Worm (Caenorhabditis elegans): ENCODE measurements around the gene fbxb-77.
"Not testable (repeated sequence)": the region's sequence is repeated elsewhere in the genome, so short reads cannot be mapped to it uniquely, and the experiment has no call there.

fbxb-77 gene

DNA sequence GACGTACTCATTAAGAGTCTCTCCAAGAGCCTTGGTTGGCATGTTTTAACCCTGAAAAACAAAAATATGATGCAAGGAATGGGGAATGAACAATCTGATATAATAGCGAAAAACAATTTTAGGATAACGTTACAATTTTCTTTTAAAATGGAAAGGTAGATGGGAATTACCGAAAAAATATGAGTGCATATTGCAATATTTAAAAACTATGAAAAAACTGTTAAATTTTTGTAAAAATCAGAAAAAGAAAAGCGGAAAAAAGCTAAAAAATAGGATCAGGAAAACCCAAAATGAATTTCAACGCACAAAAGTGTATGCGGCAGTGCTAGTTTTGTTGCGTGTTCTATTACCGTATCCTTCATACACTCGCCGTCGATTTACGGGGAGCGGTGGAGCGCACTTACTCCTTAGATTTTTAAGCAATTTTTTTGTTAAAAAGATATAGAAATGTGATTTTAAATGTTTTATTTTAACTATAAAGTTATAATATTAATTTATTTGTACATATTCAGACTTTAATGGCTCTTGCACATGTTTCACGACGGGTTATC lies 6.2 kb downstream of the fbxb-77 start, which contains the start of the genes rpl-20 and Y17G9B.5:
rpl-20 (minus strand) TSS at position 51 of the 551 bp plus-strand sequence.
Y17G9B.5 (plus strand) TSS at position 513 of the 551 bp plus-strand sequence.
- TF ChIP-seq unc-62 (GFP tag; optimal IDR thresholded peaks at IDR 0.05) = peak; percentile 61

DNA sequence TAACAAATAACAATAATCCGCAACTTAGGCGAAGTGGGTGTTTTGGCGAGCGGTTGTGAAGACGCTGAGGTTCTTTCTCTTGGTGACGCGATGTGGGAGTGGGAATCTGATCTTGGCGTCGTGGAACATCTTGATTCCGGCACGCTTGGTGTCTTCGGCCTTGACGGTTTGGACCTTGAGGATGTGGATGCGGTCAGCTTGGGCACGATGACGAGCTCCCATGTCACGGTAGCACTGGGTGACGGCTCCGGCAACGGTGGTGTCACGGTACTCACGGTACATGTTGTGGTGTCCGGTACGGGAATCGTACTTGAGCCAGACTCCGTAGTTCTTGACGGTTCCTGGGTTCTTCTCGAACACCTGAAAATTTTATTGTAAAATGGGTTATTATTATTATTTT lies 6.8 kb downstream of the fbxb-77 start:
- no peak for TF ChIP-seq unc-62 (GFP tag; optimal IDR thresholded peaks at IDR 0.05)

- no peak for TF ChIP-seq unc-62 (GFP tag; optimal IDR thresholded peaks at IDR 0.05)
Measured at ce11 chrIV:4748408-4749105, 7.4 kb downstream of the fbxb-77 start, which contains the start of gene cyc-2.1. Gene cyc-2.1 (minus strand): TSS chrIV:4749012.

ce11 chrIV:4747553-4747952 lies 8.4 kb downstream of the fbxb-77 start, which contains the start of gene tctn-1:
Gene tctn-1 (minus strand): TSS chrIV:4747832.
- no peak for TF ChIP-seq unc-62 (GFP tag; optimal IDR thresholded peaks at IDR 0.05)

DNA sequence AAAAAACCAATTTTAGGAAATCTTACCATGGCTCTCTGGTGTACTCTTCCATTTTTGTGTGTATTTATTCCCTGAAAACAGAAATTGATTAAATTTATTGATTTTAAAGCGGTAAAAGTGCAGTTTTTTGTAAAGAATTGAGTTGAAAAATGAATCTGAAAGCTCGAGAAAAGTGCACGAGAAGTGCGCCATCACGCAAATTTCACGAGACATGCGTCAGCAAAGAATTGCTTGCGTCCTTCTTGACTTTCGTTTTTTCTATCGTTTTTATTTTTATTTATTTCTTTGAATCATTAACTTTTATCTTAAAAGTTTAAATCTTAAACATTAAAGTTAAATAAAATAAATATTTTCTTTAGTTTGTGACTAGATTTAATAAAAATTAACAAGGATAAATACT lies 10.5 kb downstream of the fbxb-77 start, which contains the start of gene timm-17B.1:
timm-17B.1 (minus strand) TSS at position 71 of the 400 bp plus-strand sequence.
- TF ChIP-seq unc-62 (GFP tag; optimal IDR thresholded peaks at IDR 0.05) = no peak

DNA sequence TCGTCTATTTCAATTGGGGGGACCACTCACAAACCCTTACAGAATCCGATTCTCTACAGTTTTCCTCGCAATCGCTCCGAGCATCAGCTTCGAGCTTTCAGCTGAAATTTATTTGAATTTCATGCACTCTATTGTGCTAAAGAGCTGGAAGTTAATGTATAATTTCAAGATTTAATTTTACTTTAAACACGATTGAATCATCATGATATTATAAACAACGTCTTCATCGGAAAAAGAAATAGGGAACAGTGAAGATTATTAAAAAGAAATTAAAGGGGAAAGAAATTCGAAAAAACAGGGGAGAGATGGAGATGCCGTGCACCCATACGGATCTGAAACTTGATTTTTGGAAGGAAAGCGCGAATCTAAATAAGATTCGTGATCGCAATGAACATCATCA lies 11.8 kb downstream of the fbxb-77 start, which contains the start of gene hoe-1:
hoe-1 (minus strand) TSS at position 101 of the 400 bp plus-strand sequence.
- TF ChIP-seq unc-62 (GFP tag; optimal IDR thresholded peaks at IDR 0.05) = no peak

- TF ChIP-seq unc-62 (GFP tag; optimal IDR thresholded peaks at IDR 0.05) = no peak
Measured at ce11 chrIV:4742480-4742879, 13.5 kb downstream of the fbxb-77 start.

DNA sequence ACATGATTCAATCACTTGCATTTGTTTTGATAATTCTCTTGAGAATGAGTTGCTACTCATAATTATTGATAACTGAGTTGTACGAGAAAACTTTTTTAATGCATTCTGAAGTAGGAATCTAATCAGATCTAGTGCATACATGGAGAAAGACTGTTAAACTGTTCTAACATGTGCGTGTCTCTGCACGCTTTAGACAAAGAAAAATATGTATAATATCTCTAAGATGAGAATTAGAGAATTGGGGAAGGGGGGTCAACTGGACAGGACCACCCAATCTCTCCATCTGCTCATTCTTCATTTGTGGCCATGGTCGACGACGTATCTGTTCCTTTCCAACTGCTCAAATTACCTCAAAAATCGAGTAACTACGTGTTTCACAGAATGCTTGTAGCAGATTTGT lies 18.7 kb downstream of the fbxb-77 start, which contains the start of gene fbxb-78:
fbxb-78 (plus strand) TSS at position 301 of the 400 bp plus-strand sequence.
- TF ChIP-seq unc-62 (GFP tag; optimal IDR thresholded peaks at IDR 0.05) = no peak

- no peak for TF ChIP-seq unc-62 (GFP tag; optimal IDR thresholded peaks at IDR 0.05)
Measured at ce11 chrIV:4724562-4724961, 31.4 kb downstream of the fbxb-77 start, which contains the start of gene K08F11.1. Gene K08F11.1 (plus strand): TSS chrIV:4724862.

DNA sequence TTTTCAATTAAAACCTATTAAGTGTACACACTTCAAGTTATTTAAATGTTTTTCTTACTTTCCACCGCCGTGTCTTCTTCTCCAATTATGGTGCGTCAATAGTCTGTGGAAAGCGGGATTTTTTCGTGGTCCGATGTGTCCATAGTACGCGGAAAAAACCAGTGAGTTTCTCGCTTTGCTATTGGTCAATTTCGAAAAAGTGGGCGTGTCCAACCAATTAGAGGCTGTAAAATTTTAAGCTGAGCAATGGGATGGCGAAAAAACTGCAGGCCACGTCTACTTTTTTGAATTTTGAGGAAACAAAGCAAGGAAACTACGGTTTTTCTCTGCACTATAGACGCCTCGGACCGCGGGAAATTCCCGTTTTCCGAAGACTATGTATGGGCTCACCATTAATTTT lies 32.3 kb downstream of the fbxb-77 start:
- TF ChIP-seq unc-62 (GFP tag; optimal IDR thresholded peaks at IDR 0.05) = no peak

DNA sequence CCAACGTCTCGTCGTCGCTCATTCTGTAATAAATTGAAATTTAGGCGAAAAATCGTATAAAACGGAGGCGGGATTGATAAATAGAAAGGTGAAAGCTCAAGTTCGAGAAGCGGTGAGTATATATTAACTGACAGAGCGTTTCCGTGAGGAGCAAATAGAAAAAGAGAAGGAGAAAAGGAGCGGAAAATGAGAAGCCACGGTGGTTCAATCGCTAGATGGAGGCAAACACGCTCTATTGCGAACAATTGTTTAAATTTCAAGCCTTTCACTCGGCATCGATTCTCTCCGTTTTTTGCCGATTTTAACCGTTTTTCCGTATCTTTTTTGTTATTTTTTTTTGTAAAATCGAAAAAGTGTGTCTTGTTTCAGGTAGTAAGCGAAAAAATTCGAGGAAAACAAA lies 40.2 kb downstream of the fbxb-77 start, which contains the start of gene miro-1:
miro-1 (minus strand) TSS at position 23 of the 400 bp plus-strand sequence.
- TF ChIP-seq unc-62 (GFP tag; optimal IDR thresholded peaks at IDR 0.05) = not testable (repeated sequence)

- no peak for TF ChIP-seq unc-62 (GFP tag; optimal IDR thresholded peaks at IDR 0.05)
Measured at ce11 chrIV:4712376-4712775, 43.6 kb downstream of the fbxb-77 start, which contains the start of gene yars-2. Gene yars-2 (minus strand): TSS chrIV:4712624.

- TF ChIP-seq unc-62 (GFP tag; optimal IDR thresholded peaks at IDR 0.05) = no peak
Measured at ce11 chrIV:4710459-4710858, 45.5 kb downstream of the fbxb-77 start, which contains the start of gene cif-1. Gene cif-1 (minus strand): TSS chrIV:4710755.

DNA sequence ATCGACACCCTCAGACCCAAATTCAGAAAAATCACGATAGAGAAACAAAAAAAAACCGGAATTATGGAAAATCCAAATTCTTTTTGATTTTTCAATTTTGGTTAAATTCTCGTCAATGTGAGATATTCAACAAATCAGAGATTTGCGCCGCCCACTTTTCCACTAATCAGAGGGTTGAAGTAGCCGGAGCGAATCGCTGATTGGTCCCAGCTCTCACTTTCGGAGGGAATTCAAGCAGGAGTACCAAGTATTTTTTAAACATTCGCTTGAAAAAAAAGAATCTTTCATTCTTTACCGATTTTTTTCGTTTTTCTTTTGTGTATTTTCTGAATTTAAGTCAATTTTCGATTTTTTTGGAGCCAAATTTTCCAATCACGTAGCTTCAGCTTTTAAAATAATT lies 50.0 kb downstream of the fbxb-77 start:
- TF ChIP-seq unc-62 (GFP tag; optimal IDR thresholded peaks at IDR 0.05) = no peak

DNA sequence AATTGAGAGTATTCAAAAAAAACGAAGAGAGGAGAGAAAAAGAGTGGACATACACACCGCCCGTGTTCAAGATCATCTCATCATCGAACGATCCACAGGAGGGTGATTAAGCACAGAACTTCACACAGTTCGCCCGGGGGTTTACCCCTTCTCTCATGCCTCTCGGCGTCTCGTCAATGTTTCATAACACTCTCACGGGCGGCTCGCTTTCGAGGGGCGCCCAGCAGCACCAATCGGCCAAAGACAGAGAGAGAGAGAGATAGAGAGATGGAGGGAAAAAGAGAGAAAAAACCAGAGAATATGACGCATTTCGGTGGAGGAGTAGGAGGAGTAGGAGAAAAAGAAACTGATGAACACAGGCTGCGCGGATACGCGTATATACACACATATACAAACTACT lies 50.8 kb downstream of the fbxb-77 start:
- no peak for TF ChIP-seq unc-62 (GFP tag; optimal IDR thresholded peaks at IDR 0.05)

All from whole organism, dauer.